Worm (Caenorhabditis elegans) whole organism, L4/young adult: Measurements from ENCODE around the gene tag-124.

Experiments
- W03F9.2 ChIP-seq: fragments of 150-350 bp; optimal IDR thresholded peaks from 2 replicates; lab custom pipeline; 2014; ENCODE audit warnings: missing biosample characterization, missing genetic modification characterization
- him-1 ChIP-seq: sonication (generic microtip); optimal IDR thresholded peaks from 2 replicates; lab custom pipeline; 2016; ENCODE audit warnings: missing genotype, missing genetic modification reagents, missing genetic modification characterization, missing compliant biosample characterization

ce11 chrII:9559929-9560328 is 31.2 kb upstream of the tag-124 start, which contains the start of gene F35H8.4:
- TF ChIP-seq W03F9.2 (tag; lab: Kevin White, UChicago) (no peak), him-1 (tag; lab: Kevin White, UChicago) (no peak)
